Worm (Caenorhabditis elegans): Measurements from ENCODE around the gene fis-1.

DNA sequence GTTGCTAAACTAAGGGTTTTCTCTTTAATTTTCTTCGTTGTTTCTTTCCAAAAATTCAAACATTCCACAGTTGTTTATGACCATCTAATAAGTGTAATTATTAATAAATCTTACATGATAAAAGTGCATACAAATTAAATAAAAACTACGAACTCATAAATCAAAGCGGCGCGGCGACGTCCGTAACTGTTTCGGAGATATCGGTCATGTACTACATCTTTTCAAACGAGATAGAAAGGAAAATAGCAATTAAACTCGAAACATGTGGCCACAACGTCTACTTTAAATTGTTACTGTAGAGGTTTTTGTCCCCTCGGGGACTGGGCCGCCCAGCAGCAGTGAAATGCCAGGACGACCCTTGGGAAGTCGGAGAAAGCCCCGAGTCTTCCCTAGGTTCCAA lies 39.1 kb upstream of the fis-1 start:
- TF ChIP-seq pqm-1 (tag; optimal IDR thresholded peaks at IDR 0.05) (no peak), fkh-10 (GFP tag; optimal IDR thresholded peaks at IDR 0.05) (no peak), nhr-77 (tag; optimal IDR thresholded peaks at IDR 0.05) (no peak), sea-2 (GFP tag; optimal IDR thresholded peaks at IDR 0.05) (no peak), lin-15B (tag; optimal IDR thresholded peaks at IDR 0.05) (no peak), hmg-11 (tag; optimal IDR thresholded peaks at IDR 0.05) (no peak)
